Worm (Caenorhabditis elegans) whole organism, L1 larva: ENCODE measurements around the gene T27E7.5.

Source experiments
- C34B4.2 ChIP-seq: sonication (generic microtip); optimal IDR thresholded peaks from 2 replicates; lab custom pipeline; 2017; ENCODE audit warnings: mild to moderate bottlenecking, missing genetic modification characterization, missing compliant biosample characterization
- Y116A8C.19 ChIP-seq: sonication (generic microtip); optimal IDR thresholded peaks from 2 replicates; lab custom pipeline; 2016; ENCODE audit warnings: missing compliant biosample characterization, missing genetic modification characterization, borderline replicate concordance
- blmp-1 ChIP-seq: fragments of 150-350 bp; optimal IDR thresholded peaks from 2 replicates; lab custom pipeline; 2014; ENCODE audit warnings: missing biosample characterization, missing genetic modification characterization
- egl-27 ChIP-seq, 2 experiments: fragments of 150-350 bp in 1 of 2; sonication (generic microtip); optimal IDR thresholded peaks; 3 replicates each; lab custom pipeline; 2017 to 2018; ENCODE audit warnings: missing biosample characterization in 2 of 2, missing genetic modification characterization in 2 of 2, missing genetic modification reagents in 2 of 2
- elt-3 ChIP-seq, 6 experiments: fragments of 150-350 bp in 1 of 6; sonication (generic microtip); optimal IDR thresholded peaks; 2 replicates each; lab custom pipeline; 2017 to 2018; ENCODE audit warnings: missing biosample characterization in 6 of 6, missing genetic modification characterization in 6 of 6, inconsistent platforms in 1 of 6
- hlh-17 ChIP-seq: fragments of 200-800 bp; sonication (Bioruptor generic); optimal IDR thresholded peaks from 2 replicates; lab custom pipeline; 2018; ENCODE audit warnings: missing genetic modification characterization, mild to moderate bottlenecking, missing compliant biosample characterization, moderate library complexity, borderline replicate concordance
- lin-14 ChIP-seq: fragments of 200-800 bp; sonication (Bioruptor generic); optimal IDR thresholded peaks from 2 replicates; lab custom pipeline; 2018; ENCODE audit warnings: mild to moderate bottlenecking, missing genetic modification characterization, moderate library complexity, missing compliant biosample characterization
- nhr-237 ChIP-seq: fragments of 150-350 bp; optimal IDR thresholded peaks from 2 replicates; lab custom pipeline; 2014; ENCODE audit warnings: missing biosample characterization, missing genetic modification characterization
- xbp-1 ChIP-seq: sonication (generic microtip); optimal IDR thresholded peaks from 2 replicates; lab custom pipeline; 2016; ENCODE audit warnings: missing genetic modification characterization, missing compliant biosample characterization
- zag-1 ChIP-seq: fragments of 150-350 bp; optimal IDR thresholded peaks from 2 replicates; lab custom pipeline; 2014; ENCODE audit warnings: missing biosample characterization, missing genetic modification characterization
- ztf-11 ChIP-seq, 2 experiments: sonication (generic microtip); optimal IDR thresholded peaks; 2 replicates each; lab custom pipeline; 2016 to 2017; ENCODE audit warnings: missing genetic modification characterization in 2 of 2, missing biosample characterization in 1 of 2, missing compliant biosample characterization in 1 of 2
- ztf-4 ChIP-seq: fragments of 150-350 bp; optimal IDR thresholded peaks from 2 replicates; lab custom pipeline; 2014; ENCODE audit warnings: missing biosample characterization, missing genetic modification characterization

- TF ChIP-seq nhr-237 (tag; lab: Kevin White, UChicago) = no peak
- no peak for TF ChIP-seq lin-14
- no peak for TF ChIP-seq ztf-4
- no peak for TF ChIP-seq xbp-1 (tag; lab: Kevin White, UChicago)
- TF ChIP-seq Y116A8C.19 = no peak
- no peak for TF ChIP-seq egl-27 (tag; optimal IDR thresholded peaks at IDR 0.05; lab: Kevin White, UChicago)
- TF ChIP-seq zag-1 (tag; lab: Kevin White, UChicago) = no peak
- TF ChIP-seq C34B4.2 = no peak
- TF ChIP-seq ztf-11 (tag; optimal IDR thresholded peaks at IDR 0.05; lab: Kevin White, UChicago) = no peak
- no peak for TF ChIP-seq elt-3 (tag; optimal IDR thresholded peaks at IDR 0.05; lab: Kevin White, UChicago)
- no peak for TF ChIP-seq hlh-17 (GFP tag; lab: Kevin White, UChicago)
- no peak for TF ChIP-seq blmp-1
Observed at ce11 chrIV:14562649-14563268, 25.8 kb downstream of the T27E7.5 start.
